Worm (Caenorhabditis elegans): ENCODE data around the gene ZK1248.17.

DNA sequence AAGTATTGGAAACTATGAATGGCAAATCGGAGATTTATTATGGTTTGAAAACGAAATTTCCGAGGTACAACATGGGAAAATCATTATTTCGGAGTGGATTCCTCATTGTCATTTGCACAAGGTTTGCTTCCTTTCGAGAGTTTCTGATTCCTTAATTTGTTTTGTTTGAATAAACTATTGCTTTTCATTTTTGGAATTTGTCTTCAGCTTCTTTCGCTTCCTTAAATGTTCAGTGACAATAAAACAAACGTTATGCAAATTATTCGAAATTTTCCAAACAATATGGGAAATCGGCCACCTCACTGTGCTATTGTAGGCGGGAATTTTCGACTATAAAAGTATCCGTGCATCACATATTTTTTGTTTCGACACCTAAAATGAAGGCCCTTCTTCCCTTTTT is 3.5 kb downstream of the ZK1248.17 start, which contains the start of gene nep-25:
- TF ChIP-seq ets-7 (tag; optimal IDR thresholded peaks at IDR 0.05): no peak
- TF ChIP-seq B0310.2 (tag; optimal IDR thresholded peaks at IDR 0.05): no peak
- no peak for TF ChIP-seq ceh-13 (GFP tag; optimal IDR thresholded peaks at IDR 0.05)
- no peak for TF ChIP-seq flt-1 (GFP tag; IDR thresholded peaks at IDR 0.05)
- no peak for TF ChIP-seq pes-1 (GFP tag; IDR thresholded peaks at IDR 0.05)
- TF ChIP-seq ama-1 (optimal IDR thresholded peaks at IDR 0.05): no peak
- no peak for TF ChIP-seq hmbx-1 (tag; optimal IDR thresholded peaks at IDR 0.05)
